Fruit fly (Drosophila melanogaster) whole organism, pupa: ENCODE results near the gene spri.

Experiments used
- CG10348 ChIP-seq: fragments of 200-800 bp; sonication (Bioruptor generic); IDR thresholded peaks from 2 replicates; pipeline ENCODE4 v1.3.6; 2022; ENCODE audit warnings: missing biosample characterization, missing genetic modification characterization
- CG12605 ChIP-seq: fragments of 200-800 bp; sonication (Bioruptor generic); IDR thresholded peaks from 2 replicates; pipeline ENCODE4 v1.3.6; 2022; ENCODE audit warnings: missing biosample characterization, missing genetic modification characterization
- CG13204 ChIP-seq: fragments of 200-800 bp; sonication (Bioruptor generic); optimal IDR thresholded peaks from 2 replicates; lab custom pipeline; 2018; ENCODE audit warnings: missing biosample characterization, mild to moderate bottlenecking, missing genetic modification characterization, moderate library complexity
- CG14655 ChIP-seq: fragments of 200-800 bp; sonication (Bioruptor generic); optimal IDR thresholded peaks from 3 replicates; lab custom pipeline; 2017; ENCODE audit warnings: mild to moderate bottlenecking, missing biosample characterization, missing genetic modification reagents, missing genetic modification characterization
- CG15710 ChIP-seq: fragments of 200-800 bp; sonication (Bioruptor generic); optimal IDR thresholded peaks from 2 replicates; lab custom pipeline; 2018; ENCODE audit warnings: missing biosample characterization, mild to moderate bottlenecking, missing genetic modification characterization, moderate library complexity
- CG17806 ChIP-seq: fragments of 200-800 bp; sonication (Bioruptor generic); optimal IDR thresholded peaks from 2 replicates; lab custom pipeline; 2018; ENCODE audit warnings: missing biosample characterization, mild to moderate bottlenecking, missing genetic modification characterization, moderate library complexity
- CG32121 ChIP-seq: fragments of 200-800 bp; sonication (Bioruptor generic); IDR thresholded peaks from 2 replicates; pipeline ENCODE4 v1.3.6; 2022; ENCODE audit warnings: missing biosample characterization, missing genetic modification characterization
- CG34367 ChIP-seq: fragments of 200-800 bp; sonication (Bioruptor generic); optimal IDR thresholded peaks from 2 replicates; lab custom pipeline; 2018; ENCODE audit warnings: missing biosample characterization, mild to moderate bottlenecking, missing genetic modification characterization
- CG4496 ChIP-seq: fragments of 200-800 bp; sonication (Bioruptor generic); IDR thresholded peaks from 3 replicates; pipeline ENCODE4 v1.3.6; 2022; ENCODE audit warnings: missing biosample characterization, missing genetic modification characterization
- CG8159 ChIP-seq: fragments of 200-800 bp; sonication (Bioruptor generic); optimal IDR thresholded peaks from 3 replicates; lab custom pipeline; 2018; ENCODE audit warnings: missing biosample characterization, mild to moderate bottlenecking, missing genetic modification characterization, moderate library complexity
- CG8301 ChIP-seq: fragments of 200-800 bp; sonication (Bioruptor generic); optimal IDR thresholded peaks from 2 replicates; lab custom pipeline; 2018; ENCODE audit warnings: missing biosample characterization, mild to moderate bottlenecking, missing genetic modification characterization
- CG9948 ChIP-seq: fragments of 200-800 bp; sonication (Bioruptor generic); optimal IDR thresholded peaks from 2 replicates; lab custom pipeline; 2018; ENCODE audit warnings: missing biosample characterization, mild to moderate bottlenecking, missing genetic modification characterization, moderate library complexity
- D1 ChIP-seq: fragments of 200-800 bp; sonication (Bioruptor generic); optimal IDR thresholded peaks from 2 replicates; lab custom pipeline; 2018; ENCODE audit warnings: missing biosample characterization, mild to moderate bottlenecking, missing genetic modification characterization, moderate library complexity
- EcR ChIP-seq: fragments of 200-800 bp; sonication (Bioruptor generic); optimal IDR thresholded peaks from 3 replicates; lab custom pipeline; 2019; ENCODE audit warnings: missing biosample characterization, missing genetic modification characterization, mild to moderate bottlenecking, moderate library complexity, missing genetic modification reagents
- Ets98B ChIP-seq: fragments of 200-800 bp; sonication (Bioruptor generic); IDR thresholded peaks from 2 replicates; pipeline ENCODE4 v1.3.6; 2022; ENCODE audit warnings: missing biosample characterization, missing genetic modification characterization
- Pif1A ChIP-seq: fragments of 200-800 bp; sonication (Bioruptor generic); optimal IDR thresholded peaks from 3 replicates; lab custom pipeline; 2016; ENCODE audit warnings: missing biosample characterization, missing genetic modification characterization
- Pif1B ChIP-seq: fragments of 200-800 bp; sonication (Bioruptor generic); optimal IDR thresholded peaks from 3 replicates; lab custom pipeline; 2016; ENCODE audit warnings: missing biosample characterization, missing genetic modification characterization
- Snoo ChIP-seq: fragments of 200-800 bp; sonication (Bioruptor generic); optimal IDR thresholded peaks from 3 replicates; lab custom pipeline; 2017; ENCODE audit warnings: missing biosample characterization, mild to moderate bottlenecking, missing genetic modification characterization, inconsistent platforms
- fd96Ca ChIP-seq: fragments of 200-800 bp; sonication (Bioruptor generic); IDR thresholded peaks from 3 replicates; pipeline ENCODE4 v1.3.6; 2022; ENCODE audit warnings: missing biosample characterization, missing genetic modification characterization
- gl ChIP-seq: fragments of 200-800 bp; sonication (Bioruptor generic); optimal IDR thresholded peaks from 2 replicates; lab custom pipeline; 2018; ENCODE audit warnings: missing biosample characterization, mild to moderate bottlenecking, missing genetic modification characterization
- rn ChIP-seq: fragments of 200-800 bp; sonication (Bioruptor generic); IDR thresholded peaks from 2 replicates; pipeline ENCODE4 v1.3.6; 2022; ENCODE audit warnings: missing biosample characterization, missing genetic modification characterization

spri gene

DNA sequence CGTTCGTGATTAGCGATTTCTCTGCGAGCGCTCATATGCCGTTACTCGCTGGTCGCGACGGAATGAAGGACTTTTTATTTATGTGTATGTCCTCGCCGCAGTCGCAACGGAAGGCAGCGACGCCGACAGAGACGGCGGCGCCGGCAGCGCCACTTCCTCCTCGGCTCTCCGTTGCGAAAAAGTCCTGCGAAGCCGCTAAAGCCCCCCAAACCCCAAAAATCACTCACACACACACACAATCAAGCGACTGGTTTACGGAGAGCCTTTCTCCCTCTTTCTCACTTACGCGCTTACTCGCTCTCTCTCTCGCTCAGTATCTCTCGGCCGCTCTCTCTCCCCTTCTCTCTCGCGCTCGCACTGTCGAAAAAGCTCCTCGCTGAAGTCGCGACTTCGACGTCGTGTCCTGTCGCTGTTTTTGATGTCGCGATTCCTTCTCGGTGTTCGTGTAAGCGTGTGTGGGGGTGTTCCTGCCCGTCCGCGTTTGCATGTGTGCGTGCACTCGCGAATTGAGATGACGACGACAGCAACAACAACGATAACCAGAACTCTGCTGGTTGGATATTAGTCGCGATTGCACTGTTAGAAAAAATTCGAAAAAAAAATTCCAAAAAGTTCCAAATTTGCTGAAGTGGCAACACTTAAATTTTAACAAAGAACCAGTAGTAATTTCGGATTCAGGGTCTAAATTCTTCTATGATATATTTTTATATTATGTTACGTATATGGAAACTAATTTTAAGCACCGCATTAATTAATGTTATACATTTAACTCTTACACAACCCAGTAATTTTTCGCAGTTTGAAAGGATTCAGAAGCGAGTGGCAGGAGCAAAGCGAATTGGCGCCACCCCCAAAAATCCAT is 35.2 kb upstream of the spri start, which contains the start of gene CG43347:
Gene CG43347, minus strand, starts transcription at position 47 of the 862 bp plus-strand sequence.
- peak; percentile 39 for TF ChIP-seq CG8301 (tag; lab: Kevin White, UChicago)
- no peak for TF ChIP-seq gl (tag; lab: Kevin White, UChicago)
- no peak for TF ChIP-seq rn (GFP tag; lab: Robert Waterston, UW)
- TF ChIP-seq EcR (GFP tag; lab: Kevin White, UChicago), result no peak
- peak; percentile 31 for TF ChIP-seq Snoo (tag; lab: Kevin White, UChicago)
- TF ChIP-seq CG8159 (tag; lab: Kevin White, UChicago), result peak; percentile 74
- peak; percentile 41; the same call in 1 of the 3 replicates for TF ChIP-seq CG4496
- TF ChIP-seq CG15710 (tag; lab: Kevin White, UChicago), result peak; percentile 60
- peak; percentile 28 for TF ChIP-seq CG34367
- no peak for TF ChIP-seq CG13204 (GFP tag; lab: Kevin White, UChicago)
- TF ChIP-seq CG32121 (GFP tag; lab: Robert Waterston, UW), result no peak
- no peak for TF ChIP-seq Ets98B
- peak; percentile 40 for TF ChIP-seq CG17806 (tag; lab: Kevin White, UChicago)
- TF ChIP-seq Pif1A (GFP tag; lab: Kevin White, UChicago), result peak; percentile 37
- no peak for TF ChIP-seq CG10348
- peak; percentile 55 for TF ChIP-seq CG9948 (tag; lab: Kevin White, UChicago)
- TF ChIP-seq CG14655 (GFP tag; lab: Kevin White, UChicago), result peak; percentile 53

DNA sequence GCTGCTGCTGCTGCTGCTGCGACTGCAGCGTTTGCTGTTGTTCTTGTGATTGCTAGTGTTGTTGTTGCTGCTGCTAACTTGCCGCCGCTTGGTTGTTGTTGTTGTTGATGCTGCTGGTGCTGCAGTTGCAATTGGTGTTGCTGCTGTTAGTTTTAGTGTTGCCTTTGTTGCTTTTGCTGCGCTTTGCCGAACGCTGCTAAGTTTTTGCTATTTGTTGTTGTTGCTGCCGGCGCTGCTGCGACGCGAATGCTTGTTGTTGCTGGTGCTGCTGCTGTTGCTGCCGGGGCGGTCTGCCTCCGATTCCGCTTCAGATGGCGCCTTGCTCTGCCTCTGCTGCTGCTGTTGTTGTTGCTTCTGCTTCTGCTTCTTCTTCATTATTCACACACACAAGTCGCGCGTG is 33.3 kb upstream of the spri start:
- no peak for TF ChIP-seq CG34367
- no peak for TF ChIP-seq Pif1B (GFP tag; lab: Kevin White, UChicago)
- TF ChIP-seq rn (GFP tag; lab: Robert Waterston, UW), result no peak
- TF ChIP-seq CG15710 (tag; lab: Kevin White, UChicago), result no peak

DNA sequence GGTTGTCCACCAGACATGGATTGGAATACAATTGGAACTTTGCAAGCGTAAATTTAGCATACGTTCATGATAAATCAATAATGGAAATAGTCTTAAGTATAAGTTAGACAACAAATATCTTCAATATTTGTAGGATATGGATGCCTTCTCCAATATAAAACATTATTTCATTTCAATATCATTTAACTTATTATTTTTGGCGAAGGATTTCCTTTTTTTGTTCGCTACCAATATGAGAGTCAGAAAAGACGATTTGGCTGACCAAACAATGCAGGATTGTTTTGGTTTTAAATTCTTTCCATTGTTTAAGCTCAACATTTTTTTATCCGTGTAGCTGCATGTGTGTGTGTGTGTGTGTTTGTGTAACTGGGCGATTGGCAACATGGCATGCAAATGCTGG is 30.0 kb upstream of the spri start:
- no peak for TF ChIP-seq CG9948 (tag; lab: Kevin White, UChicago)
- peak; percentile 6 for TF ChIP-seq CG14655 (GFP tag; lab: Kevin White, UChicago)
- TF ChIP-seq Snoo (tag; lab: Kevin White, UChicago), result no peak
- no peak for TF ChIP-seq CG32121 (GFP tag; lab: Robert Waterston, UW)
- peak; percentile 2 for TF ChIP-seq CG8301 (tag; lab: Kevin White, UChicago)
- peak; percentile 34 for TF ChIP-seq CG8159 (tag; lab: Kevin White, UChicago)

DNA sequence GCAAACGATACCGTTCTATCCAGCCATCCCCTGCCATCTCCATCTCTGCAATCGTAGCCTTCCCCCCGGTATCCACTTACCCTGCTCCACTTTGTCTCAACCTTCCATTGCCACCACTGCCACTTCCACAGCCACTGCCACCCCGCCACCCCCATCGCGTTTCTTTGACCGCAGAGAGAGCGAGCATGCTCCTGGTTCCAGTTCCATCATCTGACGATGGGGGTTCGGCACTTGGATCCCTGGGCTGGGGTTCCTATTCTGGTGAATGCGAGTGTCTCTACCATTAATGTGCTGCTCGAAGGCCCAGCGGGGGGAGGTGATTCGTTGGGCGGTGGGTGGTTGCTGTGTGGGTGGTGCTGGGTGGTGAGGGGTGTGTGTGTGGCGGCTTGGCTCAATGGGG is 28.3 kb upstream of the spri start:
- TF ChIP-seq CG13204 (GFP tag; lab: Kevin White, UChicago), result peak; percentile 52
- TF ChIP-seq fd96Ca (GFP tag; lab: Robert Waterston, UW), result no peak
- TF ChIP-seq, all 21 proteins: peak for 1

DNA sequence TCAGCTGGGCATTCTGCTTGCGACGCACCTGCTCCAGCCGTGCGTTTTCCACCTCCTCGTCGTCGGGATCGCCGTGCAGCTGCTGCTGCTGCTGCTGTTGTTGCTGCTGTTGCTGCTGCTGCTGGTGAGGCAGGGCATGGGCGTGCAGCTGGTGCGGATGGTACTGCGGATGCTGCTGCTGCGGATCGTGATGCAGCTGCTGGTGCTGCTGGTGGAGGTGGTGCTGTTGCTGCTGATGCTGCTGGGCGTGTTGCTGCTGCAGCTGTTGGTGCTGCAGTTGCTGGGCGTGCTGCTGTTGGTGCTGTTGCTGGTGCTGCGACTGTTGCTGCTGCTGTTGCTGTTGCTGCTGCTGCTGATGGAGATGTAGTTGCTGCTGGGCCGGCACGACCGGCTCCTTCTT is 22.4 kb upstream of the spri start:
- TF ChIP-seq CG8301 (tag; lab: Kevin White, UChicago) (no peak), CG32121 (GFP tag; lab: Robert Waterston, UW) (no peak), CG17806 (tag; lab: Kevin White, UChicago) (no peak), Pif1B (GFP tag; lab: Kevin White, UChicago) (no peak), CG4496 (no peak), CG8159 (tag; lab: Kevin White, UChicago) (no peak)

dm6 chrX:10606889-10607478 is 21.8 kb upstream of the spri start:
- TF ChIP-seq gl (tag; lab: Kevin White, UChicago) (no peak), CG15710 (tag; lab: Kevin White, UChicago) (no peak), fd96Ca (GFP tag; lab: Robert Waterston, UW) (no peak), rn (GFP tag; lab: Robert Waterston, UW) (no peak), CG10348 (no peak), CG17806 (tag; lab: Kevin White, UChicago) (no peak), CG12605 (no peak), CG14655 (GFP tag; lab: Kevin White, UChicago) (no peak), CG13204 (GFP tag; lab: Kevin White, UChicago) (no peak), D1 (tag; lab: Kevin White, UChicago) (no peak), EcR (GFP tag; lab: Kevin White, UChicago) (no peak), Ets98B (no peak), Snoo (tag; lab: Kevin White, UChicago) (no peak), CG32121 (GFP tag; lab: Robert Waterston, UW) (no peak)
- TF ChIP-seq, all 21 proteins: peak for 0
